Worm (Caenorhabditis elegans) whole organism, L4 larva: ENCODE results near the gene scl-1.

ENCODE experiments used
- R02D3.7 ChIP-seq: fragments of 150-350 bp; sonication (generic microtip); optimal IDR thresholded peaks from 3 replicates; lab custom pipeline; 2014; ENCODE audit warnings: missing biosample characterization, missing genetic modification characterization
- daf-16 ChIP-seq, 3 experiments: sonication (generic microtip); optimal IDR thresholded peaks; 2 replicates each; lab custom pipeline; 2016 to 2017; ENCODE audit warnings: missing genetic modification characterization in 3 of 3, missing genetic modification reagents in 3 of 3, mild to moderate bottlenecking in 2 of 3, missing compliant biosample characterization in 2 of 3, missing biosample characterization in 1 of 3, moderate library complexity in 1 of 3
- dve-1 ChIP-seq: sonication (generic microtip); optimal IDR thresholded peaks from 2 replicates; lab custom pipeline; 2017; ENCODE audit warnings: antibody characterized with exemption, mild to moderate bottlenecking, missing genetic modification characterization, missing compliant biosample characterization; ENCODE audit not compliant: insufficient read depth
- lin-13 ChIP-seq: fragments of 150-350 bp; optimal IDR thresholded peaks from 2 replicates; lab custom pipeline; 2014; ENCODE audit warnings: missing biosample characterization, missing genetic modification reagents, missing genetic modification characterization
- lin-38 ChIP-seq: fragments of 200-800 bp; sonication (Bioruptor generic); IDR thresholded peaks from 2 replicates; pipeline ENCODE4 v1.3.6; 2022; ENCODE audit warnings: missing genetic modification reagents, missing genetic modification characterization, missing compliant biosample characterization
- lsy-2 ChIP-seq, 2 experiments: fragments of 150-350 bp in 1 of 2; sonication (generic microtip) in 1 of 2; optimal IDR thresholded peaks; 2 replicates each; lab custom pipeline; 2014 to 2017; ENCODE audit warnings: missing biosample characterization in 2 of 2, missing genetic modification characterization in 2 of 2
- mdl-1 ChIP-seq, 2 experiments: fragments of 150-350 bp in 1 of 2; sonication (generic microtip) in 1 of 2; optimal IDR thresholded peaks; 2 replicates each; lab custom pipeline; 2014 to 2017; ENCODE audit warnings: missing biosample characterization in 2 of 2, missing genetic modification characterization in 2 of 2
- zip-2 ChIP-seq: fragments of 150-350 bp; optimal IDR thresholded peaks from 2 replicates; lab custom pipeline; 2014; ENCODE audit warnings: missing biosample characterization, missing genetic modification characterization

scl-1 gene

DNA sequence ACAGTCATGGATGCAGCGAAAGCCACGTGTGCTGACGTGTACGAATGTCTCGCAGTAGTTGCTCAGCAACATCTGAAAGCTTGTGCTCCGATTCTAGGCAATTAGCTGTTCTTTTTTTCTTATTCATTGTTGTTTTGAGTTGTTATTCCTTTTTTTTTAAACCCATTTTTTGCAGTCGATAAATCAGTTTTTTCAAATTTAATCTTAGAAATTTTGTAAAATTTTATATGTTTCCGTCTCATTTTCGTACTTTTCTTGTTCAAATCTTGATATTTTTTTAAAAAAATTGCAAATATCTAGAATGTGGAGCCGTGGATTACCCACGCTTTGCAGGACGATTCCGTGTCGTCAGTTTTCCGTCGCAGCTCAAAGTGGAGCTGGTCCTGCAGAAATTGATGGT is 44.3 kb downstream of the scl-1 start, which contains the start of gene fask-1:
Gene fask-1 (plus strand): TSS at position 301 of the 400 bp plus-strand sequence.
- TF ChIP-seq lin-38: 0 out of 2 replicates have a peak, but pooled peaks have one; percentile 39
- TF ChIP-seq lsy-2 (tag; optimal IDR thresholded peaks at IDR 0.05; lab: Kevin White, UChicago): no peak
- TF ChIP-seq, all 104 proteins: peak for 1

DNA sequence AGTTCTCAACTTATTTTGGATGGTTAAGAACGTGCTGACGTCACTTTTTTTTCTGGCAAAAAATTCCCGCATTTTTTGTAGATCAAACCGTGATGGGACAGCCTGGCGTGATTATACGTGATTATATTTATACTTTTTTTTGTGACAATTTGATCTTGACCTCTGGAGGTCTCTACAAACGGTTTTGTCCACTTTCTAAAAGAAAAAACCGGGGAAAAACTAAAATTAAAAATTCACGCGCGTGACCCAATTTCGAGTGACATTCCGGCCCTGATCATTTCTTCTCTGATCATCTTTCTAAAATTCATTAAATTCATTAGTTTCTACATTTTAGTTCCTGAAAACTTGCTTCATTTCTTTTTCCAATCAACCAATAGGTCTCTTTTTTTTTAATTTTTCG is 48.8 kb downstream of the scl-1 start, which contains the start of gene rde-11:
Gene rde-11 (plus strand): TSS at position 301 of the 400 bp plus-strand sequence.
- TF ChIP-seq daf-16 (GFP tag; optimal IDR thresholded peaks at IDR 0.05; lab: Kevin White, UChicago): no peak
- TF ChIP-seq daf-16 (tag; optimal IDR thresholded peaks at IDR 0.05; lab: Kevin White, UChicago): no peak
- no peak for TF ChIP-seq zip-2 (tag; lab: Kevin White, UChicago)
- no peak for TF ChIP-seq dve-1 (tag; lab: Kevin White, UChicago)
- no peak for TF ChIP-seq lin-13 (GFP tag; lab: Kevin White, UChicago)
- TF ChIP-seq mdl-1 (tag; optimal IDR thresholded peaks at IDR 0.05; lab: Kevin White, UChicago): no peak
- TF ChIP-seq R02D3.7 (tag; lab: Kevin White, UChicago): no peak
